Fruit fly (Drosophila melanogaster): ENCODE measurements around the gene trk.

dm6 chr2L:10231510-10231909 lies 40.6 kb downstream of the trk start, which contains the start of gene ova:
- TF ChIP-seq CG8478 (optimal IDR thresholded peaks at IDR 0.05) (no peak), psq (optimal IDR thresholded peaks at IDR 0.05) (no peak)
